Worm (Caenorhabditis elegans): ENCODE measurements around the gene gmeb-3.

DNA sequence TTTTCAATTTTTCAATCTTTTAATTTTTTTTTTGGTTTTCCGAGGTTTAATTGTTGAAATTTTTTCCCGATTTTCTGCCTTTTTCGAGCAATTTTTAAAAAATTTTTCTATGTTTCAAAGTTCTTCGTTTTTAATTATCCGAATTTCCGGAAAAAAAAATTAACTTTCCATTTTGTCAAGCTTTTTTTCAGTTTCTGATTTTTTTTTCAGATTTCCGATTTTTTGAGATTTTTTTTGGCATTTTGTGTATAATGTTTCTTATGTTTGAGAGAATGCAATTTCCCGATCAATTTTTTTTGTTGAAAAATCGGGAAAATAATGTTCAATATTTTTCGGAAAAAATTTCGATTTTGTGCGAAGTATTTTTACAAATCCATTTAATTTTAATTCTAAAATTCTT lies 38.6 kb downstream of the gmeb-3 start:
- TF ChIP-seq ceh-13 (GFP tag; optimal IDR thresholded peaks at IDR 0.05) (no peak), pes-1 (GFP tag; IDR thresholded peaks at IDR 0.05) (no peak), ama-1 (optimal IDR thresholded peaks at IDR 0.05) (no peak), ets-7 (tag; optimal IDR thresholded peaks at IDR 0.05) (no peak), sea-1 (GFP tag; conservative IDR thresholded peaks at IDR 0.05) (no peak), scrt-1 (GFP tag; IDR thresholded peaks at IDR 0.05) (no peak)
